Worm (Caenorhabditis elegans) whole organism, early embryonic: ENCODE measurements around the gene cap-2.

Experiments
- B0310.2 ChIP-seq: sonication (generic microtip); optimal IDR thresholded peaks from 2 replicates; lab custom pipeline; 2016; ENCODE audit warnings: mild to moderate bottlenecking, missing genetic modification characterization, missing compliant biosample characterization
- F13C5.2 ChIP-seq: sonication (generic microtip); optimal IDR thresholded peaks from 2 replicates; lab custom pipeline; 2017; ENCODE audit warnings: mild to moderate bottlenecking, missing genetic modification characterization, inconsistent platforms, missing compliant biosample characterization
- aly-1 ChIP-seq: sonication (generic microtip); optimal IDR thresholded peaks from 2 replicates; lab custom pipeline; 2016; ENCODE audit warnings: missing genetic modification characterization, missing compliant biosample characterization
- ama-1 ChIP-seq: fragments of 150-350 bp; optimal IDR thresholded peaks from 2 replicates; lab custom pipeline; 2014
- ceh-36 ChIP-seq: sonication (generic microtip); optimal IDR thresholded peaks from 2 replicates; lab custom pipeline; 2016; ENCODE audit warnings: missing genetic modification characterization, inconsistent platforms, missing compliant biosample characterization
- ets-7 ChIP-seq: sonication (generic microtip); optimal IDR thresholded peaks from 2 replicates; lab custom pipeline; 2016; ENCODE audit warnings: missing genotype, missing genetic modification characterization, missing compliant biosample characterization
- flt-1 ChIP-seq: fragments of 200-800 bp; sonication (Bioruptor generic); IDR thresholded peaks from 2 replicates; pipeline ENCODE4 v1.3.6; 2022; ENCODE audit warnings: missing genetic modification characterization, missing compliant biosample characterization
- hmg-4 ChIP-seq: fragments of 200-800 bp; sonication (Bioruptor generic); optimal IDR thresholded peaks from 2 replicates; lab custom pipeline; 2018; ENCODE audit warnings: mild to moderate bottlenecking, missing genetic modification characterization, missing compliant biosample characterization
- hnd-1 ChIP-seq: sonication (generic microtip); optimal IDR thresholded peaks from 2 replicates; lab custom pipeline; 2016; ENCODE audit warnings: missing genetic modification characterization, missing compliant biosample characterization
- sea-1 ChIP-seq: fragments of 200-800 bp; sonication (Bioruptor generic); conservative IDR thresholded peaks from 2 replicates; pipeline ENCODE4 v1.3.6; 2022; ENCODE audit warnings: missing genetic modification characterization, missing compliant biosample characterization
- tbx-37 ChIP-seq: fragments of 200-800 bp; sonication (Bioruptor generic); conservative IDR thresholded peaks from 2 replicates; pipeline ENCODE4 v1.3.6; 2022; ENCODE audit warnings: missing genetic modification reagents, missing genetic modification characterization, missing compliant biosample characterization
- tra-4 ChIP-seq: sonication (generic microtip); optimal IDR thresholded peaks from 2 replicates; lab custom pipeline; 2017; ENCODE audit warnings: missing genetic modification characterization, missing compliant biosample characterization

ce11 chrII:10843527-10843926 lies 25.5 kb upstream of the cap-2 start, which contains the start of gene M106.8:
- TF ChIP-seq F13C5.2 = no peak
- TF ChIP-seq hmg-4 (GFP tag; lab: Kevin White, UChicago) = no peak
- TF ChIP-seq ets-7 = no peak
- TF ChIP-seq ama-1 = no peak
- no peak for TF ChIP-seq sea-1 (GFP tag; lab: Robert Waterston, UW)
- no peak for TF ChIP-seq B0310.2
- no peak for TF ChIP-seq tra-4 (tag; lab: Kevin White, UChicago)
- no peak for TF ChIP-seq flt-1 (GFP tag; lab: Robert Waterston, UW)
- no peak for TF ChIP-seq aly-1 (tag; lab: Kevin White, UChicago)
- TF ChIP-seq ceh-36 = no peak
- TF ChIP-seq hnd-1 (tag; lab: Kevin White, UChicago) = no peak
- TF ChIP-seq tbx-37 (GFP tag; lab: Robert Waterston, UW) = no peak
